Worm (Caenorhabditis elegans): ENCODE measurements around the gene nol-56.

DNA sequence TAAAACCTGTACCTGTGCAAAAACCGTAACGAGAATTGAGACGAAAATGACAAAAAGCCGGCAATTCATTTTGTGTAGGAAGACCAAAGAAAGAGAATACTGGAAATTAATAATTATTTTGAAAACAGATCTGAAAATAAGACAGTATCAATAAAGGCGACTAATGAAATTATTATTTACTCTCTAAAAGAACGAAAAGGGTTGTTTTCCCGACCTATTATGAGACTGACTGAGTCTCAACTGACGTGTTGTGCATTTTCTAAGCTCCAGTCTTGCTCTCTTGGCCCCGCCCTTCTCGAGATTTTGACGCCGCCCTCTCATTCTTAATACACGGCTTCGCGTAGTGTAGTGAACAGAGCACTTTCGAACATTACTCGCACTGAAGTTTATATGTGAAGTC, 2.7 kb downstream of the nol-56 start, which contains the start of gene K07C5.9:
- no peak for TF ChIP-seq cog-1 (tag; optimal IDR thresholded peaks at IDR 0.05)
- no peak for TF ChIP-seq ztf-29 (GFP tag; IDR thresholded peaks at IDR 0.05)
- TF ChIP-seq ref-1 (GFP tag; conservative IDR thresholded peaks at IDR 0.05) = no peak
- no peak for TF ChIP-seq klf-2 (GFP tag; conservative IDR thresholded peaks at IDR 0.05)
- no peak for TF ChIP-seq T22C8.4 (GFP tag; IDR thresholded peaks at IDR 0.05)
